Fruit fly (Drosophila melanogaster) whole organism, prepupa: Measurements from ENCODE around the gene Alh.
A peak's percentile ranks its signal among the peaks of the same experiment; 100 is the strongest.

Experiments
- Blimp-1 ChIP-seq: fragments of 200-800 bp; sonication (Bioruptor generic); optimal IDR thresholded peaks from 3 replicates; lab custom pipeline; 2017; ENCODE audit warnings: missing biosample characterization, missing genetic modification characterization, mild to moderate bottlenecking, moderate library complexity, missing genetic modification reagents
- CG10631 ChIP-seq: fragments of 200-800 bp; sonication (Bioruptor generic); optimal IDR thresholded peaks from 2 replicates; lab custom pipeline; 2016; ENCODE audit warnings: missing biosample characterization, missing genetic modification characterization
- CG10669 ChIP-seq: fragments of 200-800 bp; sonication (Bioruptor generic); optimal IDR thresholded peaks from 3 replicates; lab custom pipeline; 2018; ENCODE audit warnings: missing biosample characterization, mild to moderate bottlenecking, missing genetic modification characterization, moderate library complexity
- CG11294 ChIP-seq: fragments of 200-800 bp; sonication (Bioruptor generic); IDR thresholded peaks from 2 replicates; pipeline ENCODE4 v1.3.6; 2022; ENCODE audit warnings: missing biosample characterization, missing genetic modification characterization
- CG15336 ChIP-seq: fragments of 200-800 bp; sonication (Bioruptor generic); IDR thresholded peaks from 2 replicates; pipeline ENCODE4 v1.3.6; 2022; ENCODE audit warnings: missing biosample characterization, missing genetic modification characterization
- CG16779 ChIP-seq: fragments of 200-800 bp; sonication (Bioruptor generic); optimal IDR thresholded peaks from 3 replicates; lab custom pipeline; 2017; ENCODE audit warnings: missing biosample characterization, mild to moderate bottlenecking, missing genetic modification characterization
- CG3032 ChIP-seq: fragments of 200-800 bp; optimal IDR thresholded peaks from 2 replicates; lab custom pipeline; 2019; ENCODE audit warnings: missing biosample characterization, mild to moderate bottlenecking, missing genetic modification characterization, moderate library complexity
- CG31627 ChIP-seq: fragments of 200-800 bp; sonication (Bioruptor generic); optimal IDR thresholded peaks from 3 replicates; lab custom pipeline; 2016; ENCODE audit warnings: missing biosample characterization, missing genetic modification characterization
- CG32006 ChIP-seq: fragments of 200-800 bp; sonication (Bioruptor generic); optimal IDR thresholded peaks from 3 replicates; lab custom pipeline; 2017; ENCODE audit warnings: missing biosample characterization, mild to moderate bottlenecking, missing genetic modification characterization
- CG34406 ChIP-seq: fragments of 200-800 bp; sonication (Bioruptor generic); optimal IDR thresholded peaks from 3 replicates; lab custom pipeline; 2016; ENCODE audit warnings: missing biosample characterization, missing genetic modification characterization
- CG3919 ChIP-seq: fragments of 200-800 bp; sonication (Bioruptor generic); optimal IDR thresholded peaks from 3 replicates; lab custom pipeline; 2016; ENCODE audit warnings: missing biosample characterization, missing genetic modification characterization
- CG4318 ChIP-seq: fragments of 200-800 bp; sonication (Bioruptor generic); optimal IDR thresholded peaks from 3 replicates; lab custom pipeline; 2017; ENCODE audit warnings: missing biosample characterization, mild to moderate bottlenecking, missing genetic modification characterization
- CG6163 ChIP-seq: fragments of 200-800 bp; sonication (Bioruptor generic); IDR thresholded peaks from 3 replicates; pipeline ENCODE4 v1.3.6; 2022; ENCODE audit warnings: missing biosample characterization, missing genetic modification characterization
- CG6276 ChIP-seq: fragments of 200-800 bp; sonication (Bioruptor generic); optimal IDR thresholded peaks from 2 replicates; lab custom pipeline; 2017; ENCODE audit warnings: missing biosample characterization, mild to moderate bottlenecking, missing genetic modification characterization
- CG6792 ChIP-seq: fragments of 200-800 bp; sonication (Bioruptor generic); optimal IDR thresholded peaks from 3 replicates; lab custom pipeline; 2016; ENCODE audit warnings: missing biosample characterization, missing genetic modification characterization
- CG6808 ChIP-seq: fragments of 200-800 bp; sonication (Bioruptor generic); optimal IDR thresholded peaks from 3 replicates; lab custom pipeline; 2017; ENCODE audit warnings: missing biosample characterization, missing genetic modification characterization, mild to moderate bottlenecking, moderate library complexity, missing genetic modification reagents
- CG7368 ChIP-seq: fragments of 200-800 bp; sonication (Bioruptor generic); optimal IDR thresholded peaks from 3 replicates; lab custom pipeline; 2016; ENCODE audit warnings: missing biosample characterization, missing genetic modification characterization
- CG8119 ChIP-seq: fragments of 200-800 bp; sonication (Bioruptor generic); IDR thresholded peaks from 3 replicates; pipeline ENCODE4 v1.3.6; 2022; ENCODE audit warnings: missing biosample characterization, missing genetic modification characterization
- CG8319 ChIP-seq: fragments of 200-800 bp; sonication (Bioruptor generic); optimal IDR thresholded peaks from 3 replicates; lab custom pipeline; 2016; ENCODE audit warnings: missing biosample characterization, missing genetic modification characterization
- CG8632 ChIP-seq: fragments of 200-800 bp; sonication (Bioruptor generic); optimal IDR thresholded peaks from 3 replicates; lab custom pipeline; 2016; ENCODE audit warnings: missing biosample characterization, missing genetic modification characterization
- CG9139 ChIP-seq: fragments of 200-800 bp; sonication (Bioruptor generic); optimal IDR thresholded peaks from 3 replicates; lab custom pipeline; 2017; ENCODE audit warnings: missing biosample characterization, mild to moderate bottlenecking, missing genetic modification characterization
- Eip75B ChIP-seq: fragments of 200-800 bp; sonication (Bioruptor generic); optimal IDR thresholded peaks from 3 replicates; lab custom pipeline; 2016; ENCODE audit warnings: missing biosample characterization, missing genetic modification characterization
- Eip78C ChIP-seq: fragments of 200-800 bp; sonication (Bioruptor generic); peaks from one replicate; lab custom pipeline; 2016; ENCODE audit warnings: missing biosample characterization, missing genetic modification characterization
- Eip93F ChIP-seq: fragments of 200-800 bp; sonication (Bioruptor generic); optimal IDR thresholded peaks from 2 replicates; lab custom pipeline; 2016; ENCODE audit warnings: missing biosample characterization, mild to moderate bottlenecking, missing genetic modification characterization
- Gug ChIP-seq: fragments of 200-800 bp; sonication (Bioruptor generic); IDR thresholded peaks from 2 replicates; pipeline ENCODE4 v1.3.6; 2022; ENCODE audit warnings: missing biosample characterization, missing genetic modification characterization
- Hr38 ChIP-seq: sonication (Bioruptor generic); optimal IDR thresholded peaks from 2 replicates; lab custom pipeline; 2016; ENCODE audit warnings: missing biosample characterization, missing genetic modification characterization
- Hr39 ChIP-seq: fragments of 200-800 bp; sonication (Bioruptor generic); optimal IDR thresholded peaks from 2 replicates; lab custom pipeline; 2016; ENCODE audit warnings: missing biosample characterization, missing genetic modification characterization
- Hr4 ChIP-seq: fragments of 200-800 bp; sonication (Bioruptor generic); optimal IDR thresholded peaks from 3 replicates; lab custom pipeline; 2016; ENCODE audit warnings: missing biosample characterization, missing genetic modification characterization
- Lpt ChIP-seq: fragments of 200-800 bp; sonication (Bioruptor generic); optimal IDR thresholded peaks from 3 replicates; lab custom pipeline; 2016; ENCODE audit warnings: missing biosample characterization, missing genetic modification characterization
- Met ChIP-seq: fragments of 200-800 bp; sonication (Bioruptor generic); optimal IDR thresholded peaks from 3 replicates; lab custom pipeline; 2016; ENCODE audit warnings: missing biosample characterization, missing genetic modification characterization
- Smox ChIP-seq: fragments of 200-800 bp; sonication (Bioruptor generic); optimal IDR thresholded peaks from 3 replicates; lab custom pipeline; 2016; ENCODE audit warnings: missing biosample characterization, missing genetic modification characterization
- Sox14 ChIP-seq: fragments of 200-800 bp; sonication (Bioruptor generic); optimal IDR thresholded peaks from 3 replicates; lab custom pipeline; 2016; ENCODE audit warnings: missing biosample characterization, missing genetic modification characterization
- Sox15 ChIP-seq: fragments of 200-800 bp; sonication (Bioruptor generic); optimal IDR thresholded peaks from 3 replicates; lab custom pipeline; 2016; ENCODE audit warnings: missing biosample characterization, missing genetic modification characterization
- achi ChIP-seq: fragments of 200-800 bp; sonication (Bioruptor generic); optimal IDR thresholded peaks from 3 replicates; lab custom pipeline; 2016; ENCODE audit warnings: missing biosample characterization, missing genetic modification characterization
- acj6 ChIP-seq: fragments of 200-800 bp; sonication (Bioruptor generic); optimal IDR thresholded peaks from 3 replicates; lab custom pipeline; 2016; ENCODE audit warnings: missing biosample characterization, missing genetic modification characterization
- cyc ChIP-seq: fragments of 200-800 bp; sonication (Bioruptor generic); optimal IDR thresholded peaks from 3 replicates; lab custom pipeline; 2016; ENCODE audit warnings: missing biosample characterization, missing genetic modification characterization
- dac ChIP-seq: fragments of 200-800 bp; sonication (Bioruptor generic); optimal IDR thresholded peaks from 2 replicates; lab custom pipeline; 2017; ENCODE audit warnings: missing biosample characterization, mild to moderate bottlenecking, missing genetic modification characterization
- dsx ChIP-seq: fragments of 200-800 bp; optimal IDR thresholded peaks from 3 replicates; lab custom pipeline; 2019; ENCODE audit warnings: missing biosample characterization, mild to moderate bottlenecking, missing genetic modification characterization, moderate library complexity; ENCODE audit not compliant: poor library complexity, severe bottlenecking
- eg ChIP-seq: fragments of 200-800 bp; sonication (Bioruptor generic); IDR thresholded peaks from 3 replicates; pipeline ENCODE4 v1.3.6; 2022; ENCODE audit warnings: missing biosample characterization, missing genetic modification characterization
- esn ChIP-seq: fragments of 200-800 bp; sonication (Bioruptor generic); optimal IDR thresholded peaks from 2 replicates; lab custom pipeline; 2016; ENCODE audit warnings: missing biosample characterization, mild to moderate bottlenecking, missing genetic modification characterization, moderate library complexity
- fd85E ChIP-seq: fragments of 200-800 bp; sonication (Bioruptor generic); optimal IDR thresholded peaks from 3 replicates; lab custom pipeline; 2016; ENCODE audit warnings: missing biosample characterization, missing genetic modification characterization
- lz ChIP-seq: fragments of 200-800 bp; sonication (Bioruptor generic); optimal IDR thresholded peaks from 3 replicates; lab custom pipeline; 2016; ENCODE audit warnings: missing biosample characterization, missing genetic modification characterization
- net ChIP-seq: fragments of 200-800 bp; sonication (Bioruptor generic); optimal IDR thresholded peaks from 3 replicates; lab custom pipeline; 2016; ENCODE audit warnings: missing biosample characterization, missing genetic modification characterization
- pdm3 ChIP-seq: fragments of 200-800 bp; sonication (Bioruptor generic); optimal IDR thresholded peaks from 3 replicates; lab custom pipeline; 2016; ENCODE audit warnings: missing biosample characterization, missing genetic modification characterization
- salr ChIP-seq, 2 experiments: fragments of 200-800 bp; sonication (Bioruptor generic); optimal IDR thresholded peaks; 3 replicates each; lab custom pipeline; 2016 to 2018; ENCODE audit warnings: missing biosample characterization in 2 of 2, missing genetic modification characterization in 2 of 2, mild to moderate bottlenecking in 1 of 2
- spab ChIP-seq: fragments of 200-800 bp; sonication (Bioruptor generic); optimal IDR thresholded peaks from 2 replicates; lab custom pipeline; 2017; ENCODE audit warnings: missing biosample characterization, mild to moderate bottlenecking, missing genetic modification characterization, missing genetic modification reagents
- ss ChIP-seq, 2 experiments: fragments of 200-800 bp; sonication (Bioruptor generic); optimal IDR thresholded peaks; 2 replicates in 1 of 2; 3 replicates in 1 of 2; lab custom pipeline; 2017 to 2018; ENCODE audit warnings: mild to moderate bottlenecking in 2 of 2, missing biosample characterization in 2 of 2, missing genetic modification characterization in 2 of 2, moderate library complexity in 1 of 2
- svp ChIP-seq: fragments of 200-800 bp; sonication (Bioruptor generic); peaks from one replicate; lab custom pipeline; 2016; ENCODE audit warnings: missing biosample characterization, missing genetic modification characterization
- topi ChIP-seq: fragments of 200-800 bp; sonication (Bioruptor generic); optimal IDR thresholded peaks from 3 replicates; lab custom pipeline; 2016; ENCODE audit warnings: missing biosample characterization, missing genetic modification characterization

Gene Alh

DNA sequence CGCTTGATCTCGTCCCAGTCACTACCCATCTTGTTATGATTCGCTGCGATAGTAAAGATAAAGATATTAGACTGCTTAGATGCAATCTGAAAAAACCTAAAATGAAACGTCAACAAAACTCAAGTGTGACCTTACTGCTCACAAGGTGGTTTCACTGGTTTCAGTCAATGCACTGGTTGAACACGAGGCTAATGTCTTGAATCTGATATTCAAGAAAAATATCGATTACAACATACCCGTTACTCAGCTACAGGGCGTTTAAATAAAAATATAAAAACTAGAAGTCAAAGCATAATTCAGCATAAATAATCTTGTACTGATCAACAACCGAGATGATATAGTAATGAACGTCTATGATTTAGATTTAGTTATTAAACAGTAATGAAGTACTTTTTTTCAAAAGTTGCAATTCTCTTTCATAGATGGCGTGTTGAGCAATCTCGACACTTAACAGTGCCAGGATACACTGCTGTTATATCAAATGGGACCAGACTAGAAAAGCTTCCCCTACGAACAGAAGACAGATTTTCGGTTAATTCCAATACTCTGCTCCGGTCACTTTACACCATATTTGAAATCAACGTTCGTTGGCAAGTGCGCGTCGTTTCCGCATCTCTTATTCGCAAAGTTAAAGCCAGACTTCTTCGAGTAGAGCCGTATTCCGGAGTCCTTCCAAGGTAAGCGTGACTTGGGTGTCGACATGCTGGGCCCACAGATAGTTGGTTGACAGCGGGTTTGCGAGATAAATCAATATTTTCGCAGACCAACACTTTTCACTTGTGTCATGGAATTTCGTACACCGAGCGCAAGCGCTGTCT lies 49.5 kb downstream of the Alh start, which contains the start of the genes Ufl1 and CG1943 (continued):
- peak; percentile 35 for TF ChIP-seq CG3919
- TF ChIP-seq Hr39 (GFP tag; lab: Kevin White, UChicago), result no peak
- no peak for TF ChIP-seq CG6163 (GFP tag; lab: Robert Waterston, UW)
- TF ChIP-seq svp (GFP tag; lab: Kevin White, UChicago), result peak; percentile 69
- TF ChIP-seq Sox15 (GFP tag; lab: Kevin White, UChicago), result no peak
- TF ChIP-seq Hr4, result no peak
- TF ChIP-seq Eip93F (GFP tag; lab: Kevin White, UChicago), result no peak
- TF ChIP-seq Blimp-1 (GFP tag; lab: Kevin White, UChicago), result no peak
- TF ChIP-seq CG8319, result no peak
- no peak for TF ChIP-seq dac (GFP tag; lab: Kevin White, UChicago)
- no peak for TF ChIP-seq CG9139
- TF ChIP-seq CG7368 (GFP tag; lab: Kevin White, UChicago), result no peak
- TF ChIP-seq Met (GFP tag; lab: Kevin White, UChicago), result no peak
- TF ChIP-seq CG16779 (tag; lab: Kevin White, UChicago), result peak; percentile 56
- TF ChIP-seq CG10631 (GFP tag; lab: Kevin White, UChicago), result no peak
- TF ChIP-seq Lpt (GFP tag; lab: Kevin White, UChicago), result peak; percentile 19
- peak; percentile 21 for TF ChIP-seq CG31627 (GFP tag; lab: Kevin White, UChicago)
- TF ChIP-seq dsx (GFP tag; lab: Kevin White, UChicago), result no peak
- no peak for TF ChIP-seq topi (GFP tag; lab: Kevin White, UChicago)
- TF ChIP-seq spab (GFP tag; lab: Kevin White, UChicago), result no peak
- no peak for TF ChIP-seq CG6792 (GFP tag; lab: Kevin White, UChicago)
- no peak for TF ChIP-seq pdm3 (GFP tag; lab: Kevin White, UChicago)
- no peak for TF ChIP-seq CG8632 (GFP tag; lab: Kevin White, UChicago)
- no peak for TF ChIP-seq CG8119 (GFP tag; lab: Robert Waterston, UW)
- TF ChIP-seq acj6 (GFP tag; lab: Kevin White, UChicago), result no peak
- no peak for TF ChIP-seq CG32006 (GFP tag; lab: Kevin White, UChicago)
- no peak for TF ChIP-seq Gug
- no peak for TF ChIP-seq CG6808
- TF ChIP-seq Eip75B (GFP tag; lab: Kevin White, UChicago), result peak; percentile 3
- no peak for TF ChIP-seq cyc (GFP tag; lab: Kevin White, UChicago)
- TF ChIP-seq fd85E, result no peak
- no peak for TF ChIP-seq CG34406
- TF ChIP-seq CG15336, result no peak
- TF ChIP-seq, all 60 proteins: peak for 16

DNA sequence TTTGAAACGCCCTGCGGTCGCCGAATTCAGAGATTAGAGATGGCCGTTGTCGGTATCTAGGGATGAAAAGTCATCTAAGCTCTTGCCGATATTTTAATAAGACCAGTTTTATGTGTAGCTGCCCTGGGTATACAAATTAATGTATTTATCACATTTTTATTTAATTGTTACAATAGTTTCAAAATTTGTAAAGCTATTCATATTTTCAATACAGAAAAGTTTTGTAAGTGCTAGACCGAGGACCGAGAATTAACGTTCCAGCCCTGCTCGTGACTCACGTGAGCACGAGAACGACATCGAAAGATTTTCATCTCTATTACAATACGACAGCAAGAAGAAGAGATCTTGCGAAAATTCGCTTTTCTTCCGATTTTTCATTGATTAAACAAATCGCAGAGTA lies 56.9 kb downstream of the Alh start, which contains the start of the genes CG1105 and CG1965:
Gene CG1105, minus strand, starts transcription at position 45 of the 400 bp plus-strand sequence.
Gene CG1965, plus strand, starts transcription at position 310 of the 400 bp plus-strand sequence.
- TF ChIP-seq CG6276 (no peak), spab (GFP tag; lab: Kevin White, UChicago) (no peak), salr (GFP tag; optimal IDR thresholded peaks at IDR 0.05; lab: Kevin White, UChicago) (peak in 1 of 2 experiments; percentile 65), Sox14 (GFP tag; lab: Kevin White, UChicago) (peak; percentile 91), esn (GFP tag; lab: Kevin White, UChicago) (peak; percentile 92), eg (GFP tag; lab: Robert Waterston, UW) (peak; percentile 85), CG4318 (GFP tag; lab: Kevin White, UChicago) (no peak), Hr38 (GFP tag; lab: Kevin White, UChicago) (no peak), lz (GFP tag; lab: Kevin White, UChicago) (peak; percentile 91), Eip93F (GFP tag; lab: Kevin White, UChicago) (peak; percentile 75), CG3032 (tag; lab: Kevin White, UChicago) (peak; percentile 88), Hr4 (peak; percentile 90), Eip75B (GFP tag; lab: Kevin White, UChicago) (peak; percentile 86), Smox (GFP tag; lab: Kevin White, UChicago) (peak; percentile 89), CG11294 (GFP tag; lab: Robert Waterston, UW) (peak; percentile 66; the same call in 1 of the 2 replicates), Met (GFP tag; lab: Kevin White, UChicago) (peak; percentile 86), CG10669 (GFP tag; lab: Kevin White, UChicago) (peak; percentile 70), dac (GFP tag; lab: Kevin White, UChicago) (peak; percentile 61), CG8119 (GFP tag; lab: Robert Waterston, UW) (peak; percentile 65; the same call in 2 of the 3 replicates), Eip78C (GFP tag; lab: Kevin White, UChicago) (peak; percentile 93), CG34406 (peak; percentile 76), ss (GFP tag; optimal IDR thresholded peaks at IDR 0.05; lab: Kevin White, UChicago) (no peak), CG6163 (GFP tag; lab: Robert Waterston, UW) (no peak; the same call in 1 of the 3 replicates), topi (GFP tag; lab: Kevin White, UChicago) (peak; percentile 82), achi (GFP tag; lab: Kevin White, UChicago) (peak; percentile 85), CG3919 (peak; percentile 88), net (no peak), svp (GFP tag; lab: Kevin White, UChicago) (peak; percentile 97)
